Fruit fly (Drosophila melanogaster) Kc167 (cell line): ENCODE results near the gene eIF3d1.

Experiments used
- Sin3A ChIP-seq: fragments of >200 bp; optimal IDR thresholded peaks from 2 replicates; lab custom pipeline; 2018; ENCODE audit warnings: missing external identifiers
- psq ChIP-seq: fragments of >200 bp; optimal IDR thresholded peaks from 2 replicates; lab custom pipeline; 2017; ENCODE audit warnings: missing external identifiers
- ttk ChIP-seq: sonication (Bioruptor generic); optimal IDR thresholded peaks from 2 replicates; lab custom pipeline; 2017; ENCODE audit warnings: missing external identifiers

DNA sequence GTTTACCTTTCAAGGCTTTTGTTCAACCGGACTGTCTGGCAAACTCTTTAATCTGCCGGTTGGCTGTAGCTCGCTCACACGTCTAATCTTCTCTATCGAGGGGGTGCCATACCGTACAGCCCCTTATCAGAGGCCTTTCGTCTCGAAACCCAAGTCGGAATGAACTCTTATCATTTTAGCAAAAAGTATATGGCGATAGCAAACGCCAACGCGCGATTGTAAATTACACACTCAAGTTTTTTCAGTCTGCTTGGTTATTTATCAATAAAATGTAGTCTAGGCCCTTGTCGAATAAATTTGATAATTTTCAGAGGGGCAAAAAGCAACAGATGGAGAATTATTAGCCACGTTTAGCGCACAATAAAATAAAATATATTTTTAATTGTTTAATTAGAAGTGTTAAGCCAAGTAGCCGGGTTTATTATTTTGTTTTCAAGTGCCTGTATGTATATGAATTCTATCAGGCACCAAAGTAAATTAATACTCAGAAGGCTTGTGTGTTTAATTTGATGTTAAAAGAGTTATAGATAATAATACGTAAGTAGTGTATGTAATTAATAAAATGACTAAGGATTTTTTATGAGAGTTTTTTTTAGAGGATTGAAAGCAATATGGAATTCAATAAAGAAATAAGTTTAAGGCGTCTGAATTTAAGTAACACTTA lies 45.1 kb downstream of the eIF3d1 start:
- no peak for TF ChIP-seq ttk
- no peak for TF ChIP-seq psq (lab: Kevin White, UChicago)
- TF ChIP-seq Sin3A = no peak
